Worm (Caenorhabditis elegans) whole organism, mixed stage, embryonic: ENCODE data around the gene gcy-34.

Source experiments
- M03D4.4 ChIP-seq: sonication (generic microtip); optimal IDR thresholded peaks from 2 replicates; lab custom pipeline; 2017; ENCODE audit warnings: mild to moderate bottlenecking, missing genetic modification characterization, missing compliant biosample characterization
- bed-3 ChIP-seq: fragments of 200-800 bp; sonication (Bioruptor generic); optimal IDR thresholded peaks from 3 replicates; lab custom pipeline; 2018; ENCODE audit warnings: mild to moderate bottlenecking, missing genetic modification characterization, moderate library complexity, missing compliant biosample characterization
- blmp-1 ChIP-seq: fragments of 150-350 bp; optimal IDR thresholded peaks from 2 replicates; lab custom pipeline; 2014; ENCODE audit warnings: missing biosample characterization, missing genetic modification characterization
- ceh-39 ChIP-seq: fragments of 150-350 bp; optimal IDR thresholded peaks from 2 replicates; lab custom pipeline; 2014; ENCODE audit warnings: missing biosample characterization, missing genetic modification characterization
- ceh-43 ChIP-seq: fragments of 200-800 bp; sonication (Bioruptor generic); optimal IDR thresholded peaks from 2 replicates; lab custom pipeline; 2018; ENCODE audit warnings: mild to moderate bottlenecking, missing genetic modification characterization, moderate library complexity, missing compliant biosample characterization
- ceh-83 ChIP-seq: fragments of 200-800 bp; sonication (Bioruptor generic); optimal IDR thresholded peaks from 2 replicates; lab custom pipeline; 2018; ENCODE audit warnings: mild to moderate bottlenecking, missing genetic modification characterization, missing compliant biosample characterization
- ces-1 ChIP-seq: fragments of 150-350 bp; optimal IDR thresholded peaks from 2 replicates; lab custom pipeline; 2014; ENCODE audit warnings: missing biosample characterization, missing genetic modification reagents, missing genetic modification characterization
- cnd-1 ChIP-seq: fragments of 200-800 bp; sonication (Bioruptor generic); optimal IDR thresholded peaks from 2 replicates; lab custom pipeline; 2018; ENCODE audit warnings: mild to moderate bottlenecking, missing genetic modification characterization, missing compliant biosample characterization
- drap-1 ChIP-seq: fragments of 200-800 bp; sonication (Bioruptor generic); optimal IDR thresholded peaks from 3 replicates; lab custom pipeline; 2018; ENCODE audit warnings: mild to moderate bottlenecking, missing genetic modification characterization, missing compliant biosample characterization
- elt-1 ChIP-seq: sonication (generic microtip); optimal IDR thresholded peaks from 2 replicates; lab custom pipeline; 2017; ENCODE audit warnings: missing genetic modification characterization, mild to moderate bottlenecking, missing compliant biosample characterization, antibody characterized with exemption, moderate library complexity, borderline replicate concordance; ENCODE audit not compliant: insufficient read depth
- elt-3 ChIP-seq: fragments of 150-350 bp; optimal IDR thresholded peaks from 2 replicates; lab custom pipeline; 2014; ENCODE audit warnings: missing biosample characterization, missing genetic modification characterization
- flh-1 ChIP-seq: fragments of 200-800 bp; sonication (Bioruptor generic); optimal IDR thresholded peaks from 2 replicates; lab custom pipeline; 2018; ENCODE audit warnings: mild to moderate bottlenecking, missing genetic modification characterization, moderate library complexity, missing compliant biosample characterization
- ham-2 ChIP-seq: fragments of 200-800 bp; sonication (Bioruptor generic); optimal IDR thresholded peaks from 2 replicates; lab custom pipeline; 2018; ENCODE audit warnings: mild to moderate bottlenecking, missing genetic modification characterization, missing compliant biosample characterization
- hlh-1 ChIP-seq: fragments of 150-350 bp; optimal IDR thresholded peaks from 2 replicates; lab custom pipeline; 2014; ENCODE audit warnings: missing biosample characterization, missing genetic modification reagents, missing genetic modification characterization
- lin-13 ChIP-seq: fragments of 150-350 bp; optimal IDR thresholded peaks from 2 replicates; lab custom pipeline; 2014; ENCODE audit warnings: missing biosample characterization, missing genetic modification characterization
- lin-32 ChIP-seq: fragments of 200-800 bp; sonication (Bioruptor generic); optimal IDR thresholded peaks from 2 replicates; lab custom pipeline; 2018; ENCODE audit warnings: mild to moderate bottlenecking, missing genetic modification characterization, missing compliant biosample characterization
- lsy-2 ChIP-seq: fragments of 150-350 bp; optimal IDR thresholded peaks from 2 replicates; lab custom pipeline; 2014; ENCODE audit warnings: missing biosample characterization, missing genetic modification characterization
- mab-5 ChIP-seq: fragments of 150-350 bp; optimal IDR thresholded peaks from 2 replicates; lab custom pipeline; 2014; ENCODE audit warnings: missing biosample characterization, missing genetic modification characterization
- mep-1 ChIP-seq: fragments of 150-350 bp; optimal IDR thresholded peaks from 2 replicates; lab custom pipeline; 2017; ENCODE audit warnings: missing biosample characterization, missing genetic modification reagents, missing genetic modification characterization, inconsistent platforms
- mls-2 ChIP-seq: sonication (generic microtip); optimal IDR thresholded peaks from 2 replicates; lab custom pipeline; 2016; ENCODE audit warnings: mild to moderate bottlenecking, missing genetic modification characterization, moderate library complexity, missing compliant biosample characterization
- nhr-12 ChIP-seq: fragments of 150-350 bp; optimal IDR thresholded peaks from 2 replicates; lab custom pipeline; 2014; ENCODE audit warnings: missing biosample characterization, missing genetic modification characterization
- nhr-2 ChIP-seq: fragments of 150-350 bp; optimal IDR thresholded peaks from 2 replicates; lab custom pipeline; 2014; ENCODE audit warnings: missing biosample characterization, missing genetic modification characterization
- nhr-237 ChIP-seq: fragments of 150-350 bp; optimal IDR thresholded peaks from 2 replicates; lab custom pipeline; 2014; ENCODE audit warnings: missing biosample characterization, missing genetic modification characterization
- nhr-28 ChIP-seq: fragments of 150-350 bp; optimal IDR thresholded peaks from 2 replicates; lab custom pipeline; 2014; ENCODE audit warnings: missing biosample characterization, missing genetic modification characterization
- nhr-76 ChIP-seq: sonication (generic microtip); optimal IDR thresholded peaks from 2 replicates; lab custom pipeline; 2017; ENCODE audit warnings: missing biosample characterization, missing genetic modification characterization
- pha-4 ChIP-seq: fragments of 150-350 bp; optimal IDR thresholded peaks from 2 replicates; lab custom pipeline; 2018; ENCODE audit warnings: missing biosample characterization, missing genetic modification reagents, missing genetic modification characterization
- sem-2 ChIP-seq: fragments of 200-800 bp; sonication (Bioruptor generic); optimal IDR thresholded peaks from 2 replicates; lab custom pipeline; 2018; ENCODE audit warnings: mild to moderate bottlenecking, missing genetic modification characterization, missing compliant biosample characterization
- snpc-4 ChIP-seq: fragments of 150-350 bp; optimal IDR thresholded peaks from 2 replicates; lab custom pipeline; 2014; ENCODE audit warnings: missing biosample characterization, missing genetic modification characterization
- sptf-1 ChIP-seq: sonication (generic microtip); optimal IDR thresholded peaks from 2 replicates; lab custom pipeline; 2017; ENCODE audit warnings: mild to moderate bottlenecking, missing genetic modification characterization, moderate library complexity, missing compliant biosample characterization
- tbx-8 ChIP-seq: fragments of 200-800 bp; sonication (Bioruptor generic); optimal IDR thresholded peaks from 2 replicates; lab custom pipeline; 2018; ENCODE audit warnings: mild to moderate bottlenecking, missing genetic modification characterization, moderate library complexity, missing compliant biosample characterization
- unc-120 ChIP-seq: sonication (generic microtip); optimal IDR thresholded peaks from 2 replicates; lab custom pipeline; 2017; ENCODE audit warnings: missing genetic modification characterization, missing compliant biosample characterization; ENCODE audit not compliant: poor library complexity, severe bottlenecking
- unc-39 ChIP-seq: fragments of 150-350 bp; optimal IDR thresholded peaks from 2 replicates; lab custom pipeline; 2014; ENCODE audit warnings: missing biosample characterization, missing genetic modification characterization
- unc-62 ChIP-seq: fragments of 150-350 bp; optimal IDR thresholded peaks from 2 replicates; lab custom pipeline; 2014; ENCODE audit warnings: missing biosample characterization, missing genetic modification reagents, missing genetic modification characterization
- zip-8 ChIP-seq: fragments of 150-350 bp; optimal IDR thresholded peaks from 2 replicates; lab custom pipeline; 2014; ENCODE audit warnings: missing biosample characterization, missing genetic modification characterization
- ztf-11 ChIP-seq: fragments of 150-350 bp; optimal IDR thresholded peaks from 2 replicates; lab custom pipeline; 2014; ENCODE audit warnings: missing biosample characterization, missing genetic modification characterization

Gene gcy-34

DNA sequence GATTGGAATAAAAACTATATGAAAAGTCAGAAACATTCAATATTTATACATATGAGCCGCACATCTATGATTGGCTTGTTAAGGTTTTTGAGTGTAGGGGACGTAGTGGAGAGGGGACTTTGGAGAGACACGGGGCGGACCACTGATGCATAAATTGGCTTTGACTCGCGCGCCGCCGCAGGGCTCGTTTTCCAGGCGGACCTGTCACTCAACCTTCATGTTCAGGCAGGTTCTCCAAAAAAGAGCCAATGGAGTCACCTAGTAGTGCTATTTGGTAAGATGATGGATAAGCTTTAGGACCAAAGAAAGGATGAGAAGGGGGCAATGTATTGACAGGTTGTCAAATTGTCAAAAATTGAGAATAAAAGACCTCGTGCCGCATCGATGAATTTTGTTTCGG is 9.3 kb upstream of the gcy-34 start:
- TF ChIP-seq unc-62 (GFP tag; lab: Kevin White, UChicago) (peak; percentile 64), sptf-1 (tag; lab: Kevin White, UChicago) (peak; percentile 2), tbx-8 (GFP tag; lab: Kevin White, UChicago) (no peak), snpc-4 (tag; lab: Kevin White, UChicago) (no peak), ces-1 (GFP tag; lab: Kevin White, UChicago) (peak; percentile 12)
- TF ChIP-seq, all 35 proteins: peak for 3

- no peak for TF ChIP-seq lsy-2
- TF ChIP-seq nhr-237 = no peak
- TF ChIP-seq elt-3 = no peak
- peak; percentile 17 for TF ChIP-seq unc-62 (GFP tag; lab: Kevin White, UChicago)
- no peak for TF ChIP-seq blmp-1 (tag; lab: Kevin White, UChicago)
- TF ChIP-seq ces-1 (GFP tag; lab: Kevin White, UChicago) = peak; percentile 12
- no peak for TF ChIP-seq snpc-4 (tag; lab: Kevin White, UChicago)
- TF ChIP-seq flh-1 (GFP tag; lab: Kevin White, UChicago) = peak; percentile 39
- no peak for TF ChIP-seq nhr-28 (tag; lab: Kevin White, UChicago)
- TF ChIP-seq elt-1 = peak; percentile 32
- peak; percentile 46 for TF ChIP-seq sptf-1 (tag; lab: Kevin White, UChicago)
- no peak for TF ChIP-seq nhr-2 (tag; lab: Kevin White, UChicago)
- TF ChIP-seq sem-2 (GFP tag; lab: Kevin White, UChicago) = no peak
- no peak for TF ChIP-seq mep-1 (tag; lab: Kevin White, UChicago)
- no peak for TF ChIP-seq ztf-11
- TF ChIP-seq bed-3 (GFP tag; lab: Kevin White, UChicago) = no peak
- no peak for TF ChIP-seq mab-5 (tag; lab: Kevin White, UChicago)
- no peak for TF ChIP-seq lin-32 (GFP tag; lab: Kevin White, UChicago)
- TF ChIP-seq pha-4 (tag; lab: Kevin White, UChicago) = no peak
- peak; percentile 86 for TF ChIP-seq hlh-1 (tag; lab: Kevin White, UChicago)
- peak; percentile 61 for TF ChIP-seq ham-2 (GFP tag; lab: Kevin White, UChicago)
- TF ChIP-seq M03D4.4 (tag; lab: Kevin White, UChicago) = peak; percentile 52
- no peak for TF ChIP-seq nhr-12 (tag; lab: Kevin White, UChicago)
- no peak for TF ChIP-seq ceh-43 (GFP tag; lab: Kevin White, UChicago)
- no peak for TF ChIP-seq tbx-8 (GFP tag; lab: Kevin White, UChicago)
- TF ChIP-seq ceh-83 (GFP tag; lab: Kevin White, UChicago) = no peak
- TF ChIP-seq drap-1 (GFP tag; lab: Kevin White, UChicago) = peak; percentile 19
- TF ChIP-seq unc-39 (tag; lab: Kevin White, UChicago) = no peak
- no peak for TF ChIP-seq nhr-76 (tag; lab: Kevin White, UChicago)
- TF ChIP-seq ceh-39 = no peak
- peak; percentile 42 for TF ChIP-seq cnd-1
- peak; percentile 8 for TF ChIP-seq zip-8
- TF ChIP-seq lin-13 = no peak
- no peak for TF ChIP-seq mls-2 (tag; lab: Kevin White, UChicago)
- TF ChIP-seq unc-120 = peak; percentile 91
Measured at ce11 chrV:13393333-13393803, 7.7 kb upstream of the gcy-34 start.

DNA sequence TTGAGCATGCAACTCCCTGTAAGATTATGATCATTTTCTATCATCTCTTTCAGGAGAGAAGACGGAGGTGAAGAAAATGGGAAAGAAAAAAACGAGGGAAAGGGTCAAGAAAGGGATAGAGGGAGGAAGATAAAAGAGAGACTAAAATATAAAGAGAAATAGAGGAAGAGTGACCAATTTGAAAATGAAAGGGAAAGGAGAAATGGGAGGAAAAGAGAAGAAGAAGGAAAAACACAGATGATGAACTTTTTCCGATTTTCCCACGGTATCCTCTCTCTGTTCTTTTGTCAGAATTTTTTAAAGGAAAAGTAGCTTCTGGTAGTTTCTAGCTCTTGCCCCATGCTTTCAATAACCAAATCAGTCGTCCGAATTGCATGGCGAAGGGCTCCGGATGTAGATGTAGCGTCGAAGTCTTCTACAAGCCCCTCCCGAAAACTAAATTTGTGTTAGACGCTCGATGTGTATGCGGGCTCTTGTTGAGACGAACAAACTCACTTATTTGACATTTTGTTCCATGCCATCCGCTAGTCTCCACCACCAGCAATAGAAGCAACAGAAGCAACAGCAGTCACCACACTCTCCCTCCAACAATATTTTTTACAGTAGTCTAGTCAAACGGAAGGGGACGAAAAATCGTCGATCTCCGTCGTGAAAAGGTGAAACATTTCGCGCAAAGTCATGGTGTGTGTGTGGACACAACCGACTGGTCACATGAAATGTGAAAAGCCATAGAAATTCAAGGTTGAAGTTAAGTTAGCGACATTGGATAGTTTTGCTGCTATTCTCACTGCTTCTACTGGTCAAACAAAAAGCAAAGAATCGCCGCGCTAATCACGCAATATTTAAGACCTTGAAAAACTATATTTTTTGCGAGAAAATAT is 5.9 kb upstream of the gcy-34 start, which contains the start of gene somi-1:
somi-1 (minus strand) TSS at position 18 of the 881 bp plus-strand sequence.
- TF ChIP-seq blmp-1 (tag; lab: Kevin White, UChicago) (peak; percentile 88), drap-1 (GFP tag; lab: Kevin White, UChicago) (no peak), ces-1 (GFP tag; lab: Kevin White, UChicago) (peak; percentile 97), unc-120 (peak; percentile 26), ham-2 (GFP tag; lab: Kevin White, UChicago) (no peak)
